Fruit fly (Drosophila melanogaster): ENCODE results near the gene Ddr.
A peak's percentile ranks its signal among the peaks of the same experiment; 100 is the strongest.

Ddr gene

DNA sequence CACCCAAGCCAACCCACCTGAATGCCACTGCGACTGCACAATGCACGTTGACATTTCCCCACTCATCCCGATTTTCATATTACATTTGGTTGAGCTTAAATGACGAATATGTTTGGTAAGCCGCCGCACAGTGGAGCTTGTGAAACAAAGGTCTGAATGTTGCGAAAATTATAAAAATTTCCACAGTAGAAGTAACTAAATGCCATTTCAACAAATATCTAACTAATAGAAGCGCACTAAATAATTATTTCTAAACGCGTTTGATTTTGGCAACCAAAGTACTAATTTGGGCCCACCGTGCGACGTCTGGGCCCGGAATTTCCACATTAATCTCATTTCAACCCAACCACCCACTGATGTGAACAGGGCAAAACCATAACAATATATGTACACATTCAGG lies 54.0 kb downstream of the Ddr start (continued):
- TF ChIP-seq CG10565 (GFP tag; optimal IDR thresholded peaks at IDR 0.05) (no peak), sna (GFP tag; IDR thresholded peaks at IDR 0.05; ENCODE audit: partially characterized antibody) (no peak), bbx (GFP tag; IDR thresholded peaks at IDR 0.05; ENCODE audit: partially characterized antibody) (no peak), CG7357 (GFP tag; IDR thresholded peaks at IDR 0.05) (no peak), MESR4 (GFP tag; optimal IDR thresholded peaks at IDR 0.05) (no peak), tna (GFP tag; IDR thresholded peaks at IDR 0.05; ENCODE audit: partially characterized antibody) (no peak), Lpt (GFP tag; optimal IDR thresholded peaks at IDR 0.05) (no peak), CG1603 (tag; optimal IDR thresholded peaks at IDR 0.05) (peak; percentile 40), CG10274 (GFP tag; optimal IDR thresholded peaks at IDR 0.05) (no peak), CG8944 (GFP tag; optimal IDR thresholded peaks at IDR 0.05) (no peak), Oaz (GFP tag; IDR thresholded peaks at IDR 0.05) (no peak), Dref (GFP tag; IDR thresholded peaks at IDR 0.05) (no peak), otp (GFP tag; IDR thresholded peaks at IDR 0.05) (peak; percentile 13; the same call in 1 of the 3 replicates), lilli (GFP tag; optimal IDR thresholded peaks at IDR 0.05) (no peak), CkIIα-i1 (GFP tag; IDR thresholded peaks at IDR 0.05) (no peak), CG15479 (GFP tag; optimal IDR thresholded peaks at IDR 0.05) (no peak), oc (tag; optimal IDR thresholded peaks at IDR 0.05) (no peak), NC2α (GFP tag; optimal IDR thresholded peaks at IDR 0.05) (no peak), sens (GFP tag) (peak; percentile 79), CG12769 (tag; optimal IDR thresholded peaks at IDR 0.05) (no peak), nerfin-2 (GFP tag; IDR thresholded peaks at IDR 0.05; ENCODE audit: partially characterized antibody) (no peak), Mad (GFP tag; optimal IDR thresholded peaks at IDR 0.05) (no peak), CG12219 (GFP tag; optimal IDR thresholded peaks at IDR 0.05) (peak; percentile 3), hb (GFP tag; IDR thresholded peaks at IDR 0.05; ENCODE audit: partially characterized antibody) (no peak), CG17385 (GFP tag; optimal IDR thresholded peaks at IDR 0.05) (no peak), unpg (GFP tag; optimal IDR thresholded peaks at IDR 0.05) (peak; percentile 29), CG8089 (GFP tag; optimal IDR thresholded peaks at IDR 0.05) (no peak), CG3407 (GFP tag; optimal IDR thresholded peaks at IDR 0.05) (no peak), ap (GFP tag; IDR thresholded peaks at IDR 0.05) (0 out of 2 replicates have a peak, but pooled peaks have one; percentile 17), CG1792 (GFP tag; optimal IDR thresholded peaks at IDR 0.05) (no peak), chn (GFP tag; optimal IDR thresholded peaks at IDR 0.05) (no peak), CG11696 (GFP tag; IDR thresholded peaks at IDR 0.05) (no peak), CG12659 (GFP tag; optimal IDR thresholded peaks at IDR 0.05) (no peak), CrebB (tag; optimal IDR thresholded peaks at IDR 0.05) (no peak), CG11456 (GFP tag; IDR thresholded peaks at IDR 0.05) (no peak), p53 (GFP tag; optimal IDR thresholded peaks at IDR 0.05) (no peak), pzg (GFP tag; optimal IDR thresholded peaks at IDR 0.05) (no peak), CG4707 (GFP tag; optimal IDR thresholded peaks at IDR 0.05) (no peak), Mes4 (GFP tag; optimal IDR thresholded peaks at IDR 0.05) (no peak), wdn (GFP tag; IDR thresholded peaks at IDR 0.05) (no peak), bsh (GFP tag; optimal IDR thresholded peaks at IDR 0.05) (peak in 1 of 2 experiments; percentile 54), odd (GFP tag; optimal IDR thresholded peaks at IDR 0.05) (no peak), wek (GFP tag; optimal IDR thresholded peaks at IDR 0.05) (no peak), Ets65A (GFP tag) (peak; percentile 94), ind (GFP tag; optimal IDR thresholded peaks at IDR 0.05) (peak; percentile 15), stc (GFP tag; IDR thresholded peaks at IDR 0.05) (no peak), CG10209 (GFP tag; optimal IDR thresholded peaks at IDR 0.05) (no peak), onecut (GFP tag; IDR thresholded peaks at IDR 0.05) (no peak), Adf1 (GFP tag; IDR thresholded peaks at IDR 0.05) (no peak), PHDP (tag; optimal IDR thresholded peaks at IDR 0.05) (peak; percentile 19), tgo (GFP tag; IDR thresholded peaks at IDR 0.05) (no peak; the same call in 2 of the 3 replicates), HHEX (GFP tag; optimal IDR thresholded peaks at IDR 0.05) (peak; percentile 4)

Measured in whole organism, embryonic.